Fruit fly (Drosophila melanogaster): Measurements from ENCODE around the gene CG14230.

DNA sequence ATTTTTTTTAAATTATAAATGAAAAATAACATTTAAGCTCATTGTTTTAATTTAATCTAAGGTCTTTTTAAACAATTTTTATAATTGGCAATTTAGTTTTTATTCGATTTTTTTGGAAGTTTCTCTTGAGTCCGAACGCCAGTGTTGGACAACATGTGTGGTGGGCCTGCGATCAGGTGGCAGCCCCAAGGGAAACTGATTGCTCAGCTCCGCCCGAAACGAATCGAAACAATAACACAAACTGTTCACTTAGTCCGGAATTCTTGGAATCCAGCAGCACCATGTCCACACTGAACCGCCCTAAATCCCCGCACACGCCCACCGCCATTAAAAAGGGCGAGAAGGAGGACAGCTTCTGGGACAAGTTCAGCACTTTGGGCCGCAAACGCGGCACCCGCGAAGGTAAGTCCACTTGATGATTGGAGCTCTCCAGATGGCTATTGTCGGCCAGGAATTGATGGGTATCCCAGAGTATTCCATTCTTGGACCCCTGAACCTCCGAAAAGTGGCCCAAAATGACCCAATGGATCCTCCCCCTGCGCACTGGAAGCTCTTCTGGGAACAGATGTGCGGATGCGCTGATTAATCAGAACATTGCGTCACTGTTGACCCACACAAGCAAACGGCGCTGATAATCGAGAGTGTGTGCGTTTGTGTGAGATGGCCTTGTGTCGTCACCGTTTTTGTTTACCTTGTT lies 42.1 kb downstream of the CG14230 start, which contains the start of gene parvin:
- TF ChIP-seq rgr (GFP tag; optimal IDR thresholded peaks at IDR 0.05) = peak; percentile 9
- no peak for TF ChIP-seq Hr83 (GFP tag; optimal IDR thresholded peaks at IDR 0.05; ENCODE audit: poor library complexity, severe bottlenecking)
- no peak for TF ChIP-seq usp (GFP tag; optimal IDR thresholded peaks at IDR 0.05)
- TF ChIP-seq Mio (GFP tag; optimal IDR thresholded peaks at IDR 0.05) = no peak
- TF ChIP-seq fru (GFP tag; optimal IDR thresholded peaks at IDR 0.05) = no peak
- no peak for TF ChIP-seq h (GFP tag; optimal IDR thresholded peaks at IDR 0.05)
- TF ChIP-seq GATAd (GFP tag; optimal IDR thresholded peaks at IDR 0.05) = no peak
- TF ChIP-seq foxo (GFP tag; optimal IDR thresholded peaks at IDR 0.05) = no peak
- no peak for TF ChIP-seq Abd-B (GFP tag; optimal IDR thresholded peaks at IDR 0.05)

Data from whole organism, wandering third instar larva.